Worm (Caenorhabditis elegans) whole organism, L1 larva: ENCODE results near the gene F19G12.1.

Experiments
- C16A3.4 ChIP-seq: fragments of 150-350 bp; optimal IDR thresholded peaks from 2 replicates; lab custom pipeline; 2014; ENCODE audit warnings: missing biosample characterization, missing genetic modification characterization
- C34B4.2 ChIP-seq: sonication (generic microtip); optimal IDR thresholded peaks from 2 replicates; lab custom pipeline; 2017; ENCODE audit warnings: mild to moderate bottlenecking, missing genetic modification characterization, missing compliant biosample characterization
- Y116A8C.19 ChIP-seq: sonication (generic microtip); optimal IDR thresholded peaks from 2 replicates; lab custom pipeline; 2016; ENCODE audit warnings: missing compliant biosample characterization, missing genetic modification characterization, borderline replicate concordance
- aha-1 ChIP-seq: fragments of 150-350 bp; optimal IDR thresholded peaks from 2 replicates; lab custom pipeline; 2014; ENCODE audit warnings: missing biosample characterization, missing genetic modification characterization
- alr-1 ChIP-seq: fragments of 200-800 bp; sonication (Bioruptor generic); optimal IDR thresholded peaks from 2 replicates; lab custom pipeline; 2018; ENCODE audit warnings: borderline replicate concordance, mild to moderate bottlenecking, missing genetic modification characterization, missing compliant biosample characterization
- ama-1 ChIP-seq: fragments of 150-350 bp; optimal IDR thresholded peaks from 2 replicates; lab custom pipeline; 2014
- blmp-1 ChIP-seq: fragments of 150-350 bp; optimal IDR thresholded peaks from 2 replicates; lab custom pipeline; 2014; ENCODE audit warnings: missing biosample characterization, missing genetic modification characterization
- ceh-8 ChIP-seq: fragments of 200-800 bp; sonication (Bioruptor generic); optimal IDR thresholded peaks from 2 replicates; lab custom pipeline; 2018; ENCODE audit warnings: mild to moderate bottlenecking, missing genetic modification characterization, moderate library complexity, missing compliant biosample characterization
- ceh-82 ChIP-seq, 3 experiments: fragments of 150-350 bp in 1 of 3; sonication (generic microtip) in 2 of 3; optimal IDR thresholded peaks; 2 replicates each; lab custom pipeline; 2014 to 2017; ENCODE audit warnings: missing biosample characterization in 3 of 3, missing genetic modification characterization in 3 of 3
- ceh-90 ChIP-seq: sonication (generic microtip); optimal IDR thresholded peaks from 2 replicates; lab custom pipeline; 2016; ENCODE audit warnings: missing genetic modification characterization, missing compliant biosample characterization
- ces-1 ChIP-seq: fragments of 150-350 bp; optimal IDR thresholded peaks from 2 replicates; lab custom pipeline; 2014; ENCODE audit warnings: missing biosample characterization, missing genetic modification reagents, missing genetic modification characterization
- dpl-1 ChIP-seq, 3 experiments: fragments of 150-350 bp in 2 of 3; sonication (generic microtip) in 1 of 3; optimal IDR thresholded peaks; 2 replicates each; lab custom pipeline; 2014 to 2017; ENCODE audit warnings: missing biosample characterization in 3 of 3, missing genetic modification characterization in 3 of 3, missing genetic modification reagents in 3 of 3
- dsc-1 ChIP-seq: sonication (generic microtip); optimal IDR thresholded peaks from 2 replicates; lab custom pipeline; 2016; ENCODE audit warnings: mild to moderate bottlenecking, missing genetic modification characterization, missing compliant biosample characterization
- efl-1 ChIP-seq, 4 experiments: fragments of 150-350 bp; optimal IDR thresholded peaks in 3 of 4; peaks in 1 of 4; 1 replicate in 1 of 4; 2 replicates in 3 of 4; lab custom pipeline; 2014; ENCODE audit warnings: missing biosample characterization in 2 of 4, missing genetic modification characterization in 2 of 4, missing genetic modification reagents in 2 of 4
- efl-3 ChIP-seq: fragments of 200-800 bp; sonication (Bioruptor generic); optimal IDR thresholded peaks from 2 replicates; lab custom pipeline; 2018; ENCODE audit warnings: mild to moderate bottlenecking, missing genetic modification characterization, missing compliant biosample characterization
- elt-2 ChIP-seq: sonication (generic microtip); optimal IDR thresholded peaks from 2 replicates; lab custom pipeline; 2016; ENCODE audit warnings: missing genetic modification characterization, mild to moderate bottlenecking, inconsistent platforms, missing compliant biosample characterization, missing genetic modification reagents
- elt-3 ChIP-seq, 6 experiments: fragments of 150-350 bp in 1 of 6; sonication (generic microtip); optimal IDR thresholded peaks; 2 replicates each; lab custom pipeline; 2017 to 2018; ENCODE audit warnings: missing biosample characterization in 6 of 6, missing genetic modification characterization in 6 of 6, inconsistent platforms in 1 of 6
- ets-5 ChIP-seq: fragments of 200-800 bp; sonication (Bioruptor generic); IDR thresholded peaks from 2 replicates; pipeline ENCODE4 v1.3.6; 2022; ENCODE audit warnings: missing genetic modification characterization, missing compliant biosample characterization
- fkh-10 ChIP-seq: sonication (generic microtip); optimal IDR thresholded peaks from 2 replicates; lab custom pipeline; 2017; ENCODE audit warnings: missing biosample characterization, missing genetic modification reagents, missing genetic modification characterization
- fkh-8 ChIP-seq: sonication (generic microtip); optimal IDR thresholded peaks from 2 replicates; lab custom pipeline; 2016; ENCODE audit warnings: mild to moderate bottlenecking, missing genetic modification characterization, missing compliant biosample characterization
- fos-1 ChIP-seq: fragments of 150-350 bp; optimal IDR thresholded peaks from 2 replicates; lab custom pipeline; 2014; ENCODE audit warnings: missing biosample characterization, missing genetic modification characterization
- grh-1 ChIP-seq: fragments of 200-800 bp; sonication (Bioruptor generic); IDR thresholded peaks from 2 replicates; pipeline ENCODE4 v1.3.6; 2022; ENCODE audit warnings: missing genetic modification reagents, missing genetic modification characterization, missing compliant biosample characterization
- hlh-4 ChIP-seq: sonication (generic microtip); optimal IDR thresholded peaks from 2 replicates; lab custom pipeline; 2016; ENCODE audit warnings: mild to moderate bottlenecking, missing genetic modification characterization, missing compliant biosample characterization
- isw-1 ChIP-seq: fragments of 200-800 bp; sonication (Bioruptor generic); IDR thresholded peaks from 2 replicates; pipeline ENCODE4 v1.3.6; 2022; ENCODE audit warnings: missing genetic modification characterization, missing compliant biosample characterization
- lin-35 ChIP-seq, 2 experiments: fragments of 150-350 bp; optimal IDR thresholded peaks; 2 replicates each; lab custom pipeline; 2014; ENCODE audit warnings: missing biosample characterization in 2 of 2, missing genetic modification characterization in 2 of 2, missing genetic modification reagents in 2 of 2
- nhr-11 ChIP-seq: fragments of 150-350 bp; optimal IDR thresholded peaks from 2 replicates; lab custom pipeline; 2014; ENCODE audit warnings: missing biosample characterization, missing genetic modification characterization
- nhr-19 ChIP-seq: fragments of 200-800 bp; sonication (Bioruptor generic); conservative IDR thresholded peaks from 2 replicates; pipeline ENCODE4 v1.3.6; 2022; ENCODE audit warnings: missing genetic modification characterization, missing compliant biosample characterization
- nhr-47 ChIP-seq: sonication (generic microtip); optimal IDR thresholded peaks from 2 replicates; lab custom pipeline; 2016; ENCODE audit warnings: mild to moderate bottlenecking, missing genetic modification characterization, moderate library complexity, missing compliant biosample characterization
- nhr-71 ChIP-seq: sonication (generic microtip); optimal IDR thresholded peaks from 2 replicates; lab custom pipeline; 2016; ENCODE audit warnings: mild to moderate bottlenecking, missing genetic modification characterization, moderate library complexity, missing compliant biosample characterization
- nhr-77 ChIP-seq: fragments of 150-350 bp; optimal IDR thresholded peaks from 2 replicates; lab custom pipeline; 2014; ENCODE audit warnings: missing biosample characterization, missing genetic modification characterization
- nhr-84 ChIP-seq: sonication (generic microtip); optimal IDR thresholded peaks from 2 replicates; lab custom pipeline; 2017; ENCODE audit warnings: missing biosample characterization, missing genetic modification characterization
- nhr-85 ChIP-seq: sonication (generic microtip); peaks from one replicate; lab custom pipeline; 2016; ENCODE audit warnings: missing genetic modification characterization, inconsistent platforms, missing compliant biosample characterization
- rnt-1 ChIP-seq: sonication (generic microtip); optimal IDR thresholded peaks from 2 replicates; lab custom pipeline; 2016; ENCODE audit warnings: mild to moderate bottlenecking, missing genetic modification characterization, moderate library complexity, missing compliant biosample characterization
- skn-1 ChIP-seq: fragments of 150-350 bp; optimal IDR thresholded peaks from 2 replicates; lab custom pipeline; 2014; ENCODE audit warnings: missing biosample characterization, missing genetic modification characterization
- snu-23 ChIP-seq: sonication (generic microtip); optimal IDR thresholded peaks from 2 replicates; lab custom pipeline; 2016; ENCODE audit warnings: missing genetic modification characterization, missing compliant biosample characterization
- sox-4 ChIP-seq: sonication (generic microtip); optimal IDR thresholded peaks from 2 replicates; lab custom pipeline; 2016; ENCODE audit warnings: missing genetic modification characterization, missing compliant biosample characterization
- tbx-2 ChIP-seq: sonication (generic microtip); optimal IDR thresholded peaks from 2 replicates; lab custom pipeline; 2016; ENCODE audit warnings: missing genetic modification characterization, missing compliant biosample characterization
- unc-130 ChIP-seq: fragments of 150-350 bp; optimal IDR thresholded peaks from 2 replicates; lab custom pipeline; 2017; ENCODE audit warnings: missing biosample characterization, missing genetic modification characterization, inconsistent platforms
- unc-30 ChIP-seq: sonication (generic microtip); optimal IDR thresholded peaks from 2 replicates; lab custom pipeline; 2017; ENCODE audit warnings: missing biosample characterization, missing genetic modification characterization
- unc-86 ChIP-seq: sonication (generic microtip); optimal IDR thresholded peaks from 2 replicates; lab custom pipeline; 2016; ENCODE audit warnings: missing genetic modification characterization, missing compliant biosample characterization
- vab-15 ChIP-seq: sonication (generic microtip); optimal IDR thresholded peaks from 2 replicates; lab custom pipeline; 2017; ENCODE audit warnings: missing genotype, mild to moderate bottlenecking, missing genetic modification characterization, missing compliant biosample characterization
- ztf-11 ChIP-seq, 2 experiments: sonication (generic microtip); optimal IDR thresholded peaks; 2 replicates each; lab custom pipeline; 2016 to 2017; ENCODE audit warnings: missing genetic modification characterization in 2 of 2, missing biosample characterization in 1 of 2, missing compliant biosample characterization in 1 of 2
- ztf-4 ChIP-seq: fragments of 150-350 bp; optimal IDR thresholded peaks from 2 replicates; lab custom pipeline; 2014; ENCODE audit warnings: missing biosample characterization, missing genetic modification characterization

Gene F19G12.1

DNA sequence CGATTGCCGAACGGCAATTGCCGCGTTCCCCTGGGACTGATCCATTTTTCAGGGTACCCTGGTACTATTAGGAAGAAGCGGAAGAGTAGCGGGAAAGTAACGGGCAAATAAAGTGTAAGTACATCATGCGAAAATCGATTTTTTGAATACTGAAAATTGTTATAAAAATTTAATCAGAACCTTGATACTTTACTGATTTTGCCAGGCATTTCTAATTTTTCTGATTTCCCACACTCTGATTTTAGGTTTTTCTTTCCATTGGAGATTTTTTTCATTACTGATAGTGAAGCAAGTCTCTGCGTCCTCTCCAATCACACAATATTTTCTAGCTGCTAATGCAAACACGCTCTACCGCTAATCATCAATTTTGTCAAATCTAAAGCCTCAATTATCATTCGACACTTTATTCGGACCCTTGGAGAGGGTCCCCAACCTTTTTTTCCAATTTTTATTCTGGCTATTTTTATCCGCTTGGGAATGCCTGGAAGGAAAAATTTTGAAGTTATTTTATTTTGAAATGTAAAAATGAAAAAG, 11.6 kb upstream of the F19G12.1 start, which contains the start of gene F19G12.9:
Gene F19G12.9, plus strand, starts transcription at position 51 of the 534 bp plus-strand sequence.
- no peak for TF ChIP-seq isw-1
- peak in 1 of 2 experiments; percentile 54 for TF ChIP-seq lin-35 (GFP tag; optimal IDR thresholded peaks at IDR 0.05; lab: Kevin White, UChicago)
- TF ChIP-seq rnt-1 (tag; lab: Kevin White, UChicago): peak; percentile 29
- peak; percentile 96 for TF ChIP-seq skn-1
- no peak for TF ChIP-seq nhr-77
- peak; percentile 7 for TF ChIP-seq elt-2 (tag; lab: Kevin White, UChicago)
- peak; percentile 20 for TF ChIP-seq blmp-1 (tag; lab: Kevin White, UChicago)
- TF ChIP-seq tbx-2 (tag; lab: Kevin White, UChicago): no peak

DNA sequence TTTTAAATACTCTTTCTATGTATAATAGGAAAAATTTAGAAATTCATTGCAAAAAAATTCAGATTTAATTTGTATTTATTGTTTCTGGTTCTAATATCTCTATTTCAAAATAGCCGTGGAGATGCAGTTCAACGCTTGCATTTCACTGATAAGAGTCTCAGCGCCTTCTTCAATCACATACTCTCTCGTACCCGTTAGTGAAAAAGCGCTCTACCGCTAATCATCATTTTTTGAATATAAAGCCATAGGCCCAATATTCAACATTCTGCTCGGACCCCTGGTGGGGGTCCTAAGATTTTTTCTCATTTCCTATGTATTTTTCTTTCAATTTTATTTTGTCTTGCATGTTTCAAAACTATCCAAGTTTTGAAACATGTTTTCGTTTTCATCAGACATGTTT, 10.3 kb upstream of the F19G12.1 start:
- TF ChIP-seq nhr-47 (tag; lab: Kevin White, UChicago) (no peak), skn-1 (peak; percentile 100), elt-3 (tag; optimal IDR thresholded peaks at IDR 0.05; lab: Kevin White, UChicago) (peak in 1 of 6 experiments; percentile 30)

DNA sequence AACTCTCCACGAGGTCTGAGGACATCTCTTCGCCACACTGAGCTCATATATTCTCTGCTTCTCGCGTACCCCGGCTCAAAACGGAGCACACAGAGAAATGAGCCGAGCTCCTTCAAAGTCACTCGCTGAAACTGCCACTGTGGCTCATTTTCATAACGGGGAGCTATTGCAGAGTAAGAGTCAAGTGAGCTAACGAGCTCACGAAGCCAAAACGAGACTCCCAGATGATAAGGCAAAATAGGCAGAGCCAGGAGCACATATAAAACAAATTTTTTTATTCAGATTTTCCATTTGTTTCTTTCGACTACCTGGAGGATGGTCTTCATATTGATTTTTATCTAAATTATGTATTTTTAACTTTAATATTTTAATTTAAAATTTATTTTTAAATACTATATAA, 6.3 kb upstream of the F19G12.1 start, which contains the start of gene F19G12.3:
Gene F19G12.3, plus strand, starts transcription at position 301 of the 400 bp plus-strand sequence.
- no peak for TF ChIP-seq ama-1 (lab: Kevin White, UChicago)
- TF ChIP-seq fkh-8 (tag; lab: Kevin White, UChicago): peak; percentile 7
- peak; percentile 42 for TF ChIP-seq skn-1

DNA sequence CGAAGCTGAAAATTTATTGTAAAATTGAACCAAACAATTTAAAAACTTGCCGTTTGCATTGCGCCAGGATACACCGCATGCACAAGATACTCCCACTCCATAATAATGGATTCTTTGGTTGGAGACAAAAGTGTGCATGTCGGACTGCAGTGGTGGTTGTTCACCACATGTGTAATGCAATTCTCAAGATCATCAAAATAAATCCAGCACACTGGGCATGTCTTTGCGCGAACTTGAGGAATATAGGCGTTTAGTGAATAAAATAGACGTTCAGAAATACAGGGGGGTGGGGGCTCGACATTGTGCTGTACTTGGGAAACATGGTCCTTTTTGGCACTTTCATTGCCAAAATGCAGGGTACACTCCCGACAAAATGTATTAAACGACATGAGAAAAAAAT, 4.4 kb upstream of the F19G12.1 start, which contains the start of gene F19G12.11:
Gene F19G12.11, minus strand, starts transcription at position 101 of the 400 bp plus-strand sequence.
- TF ChIP-seq nhr-85: no peak
- TF ChIP-seq nhr-19: no peak
- TF ChIP-seq grh-1 (GFP tag; lab: Robert Waterston, UW): no peak
- TF ChIP-seq fos-1 (tag; lab: Kevin White, UChicago): no peak
- TF ChIP-seq dsc-1 (tag; lab: Kevin White, UChicago): no peak
- TF ChIP-seq ets-5 (GFP tag; lab: Robert Waterston, UW): no peak
- TF ChIP-seq hlh-4 (tag; lab: Kevin White, UChicago): no peak
- no peak for TF ChIP-seq ceh-82 (tag; optimal IDR thresholded peaks at IDR 0.05; lab: Kevin White, UChicago)
- no peak for TF ChIP-seq nhr-77
- no peak for TF ChIP-seq alr-1 (tag; lab: Kevin White, UChicago)
- TF ChIP-seq ceh-8 (GFP tag; lab: Kevin White, UChicago): no peak
- no peak for TF ChIP-seq unc-86 (tag; lab: Kevin White, UChicago)

DNA sequence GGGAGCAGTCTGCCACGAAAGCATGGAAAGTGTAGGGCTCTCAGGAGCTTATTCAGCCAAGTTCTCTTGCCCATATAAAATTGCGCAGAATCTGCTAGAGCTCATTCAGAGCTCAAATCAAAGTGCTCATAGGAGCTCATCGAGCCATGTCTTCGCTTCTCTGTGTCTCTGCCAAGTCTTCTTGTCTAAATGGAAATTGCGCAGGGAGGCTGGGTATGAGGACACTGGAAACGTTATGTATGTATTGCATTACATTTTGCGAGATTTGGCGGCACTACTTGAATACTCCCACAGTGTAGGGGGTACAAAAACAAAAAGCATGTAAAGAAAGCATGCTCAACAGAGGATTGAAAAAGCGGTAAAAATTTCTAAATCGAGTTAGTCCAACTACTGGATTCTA, 6.3 kb downstream of the F19G12.1 start:
- no peak for TF ChIP-seq C16A3.4
- no peak for TF ChIP-seq aha-1 (tag; lab: Kevin White, UChicago)
- TF ChIP-seq dpl-1 (GFP tag; optimal IDR thresholded peaks at IDR 0.05; lab: Kevin White, UChicago): no peak
- no peak for TF ChIP-seq elt-2 (tag; lab: Kevin White, UChicago)
- no peak for TF ChIP-seq nhr-71 (tag; lab: Kevin White, UChicago)
- peak; percentile 55 for TF ChIP-seq fkh-10
- TF ChIP-seq ces-1 (GFP tag; lab: Kevin White, UChicago): no peak
- peak; percentile 18 for TF ChIP-seq snu-23
- TF ChIP-seq skn-1: peak; percentile 22
- no peak for TF ChIP-seq unc-130 (tag; lab: Kevin White, UChicago)
- TF ChIP-seq rnt-1 (tag; lab: Kevin White, UChicago): peak; percentile 9
- TF ChIP-seq nhr-47 (tag; lab: Kevin White, UChicago): peak; percentile 68
- TF ChIP-seq ztf-4 (tag; lab: Kevin White, UChicago): no peak
- TF ChIP-seq ztf-11 (tag; optimal IDR thresholded peaks at IDR 0.05; lab: Kevin White, UChicago): no peak
- no peak for TF ChIP-seq sox-4
- TF ChIP-seq C34B4.2 (tag; lab: Kevin White, UChicago): no peak
- peak; percentile 53 for TF ChIP-seq dsc-1 (tag; lab: Kevin White, UChicago)
- TF ChIP-seq ets-5 (GFP tag; lab: Robert Waterston, UW): no peak
- TF ChIP-seq vab-15 (tag; lab: Kevin White, UChicago): no peak
- TF ChIP-seq unc-30 (tag; lab: Kevin White, UChicago): no peak
- peak in 1 of 2 experiments; percentile 17 for TF ChIP-seq efl-1 (optimal IDR thresholded peaks at IDR 0.05; lab: Kevin White, UChicago)
- peak in 1 of 2 experiments; percentile 70 for TF ChIP-seq efl-1 (GFP tag; optimal IDR thresholded peaks at IDR 0.05 in 1 of 2; lab: Kevin White, UChicago)
- TF ChIP-seq Y116A8C.19 (tag; lab: Kevin White, UChicago): no peak
- TF ChIP-seq tbx-2 (tag; lab: Kevin White, UChicago): peak; percentile 11
- no peak for TF ChIP-seq nhr-11 (tag; lab: Kevin White, UChicago)
- no peak for TF ChIP-seq ceh-90
- TF ChIP-seq fkh-8 (tag; lab: Kevin White, UChicago): peak; percentile 43
- no peak for TF ChIP-seq nhr-84 (tag; lab: Kevin White, UChicago)
- TF ChIP-seq efl-3 (GFP tag; lab: Kevin White, UChicago): no peak
